Fruit fly (Drosophila melanogaster) whole organism, adult: ENCODE results near the gene Or85b.

Source experiments
- CG11617 ChIP-seq: fragments of 200-800 bp; sonication (Bioruptor generic); optimal IDR thresholded peaks from 2 replicates; lab custom pipeline; 2017; ENCODE audit warnings: mild to moderate bottlenecking, missing biosample characterization, missing genetic modification reagents, missing genetic modification characterization
- CG12768 ChIP-seq: fragments of 200-800 bp; sonication (Bioruptor generic); optimal IDR thresholded peaks from 2 replicates; lab custom pipeline; 2017; ENCODE audit warnings: missing biosample characterization, missing genetic modification characterization, mild to moderate bottlenecking, moderate library complexity, missing genetic modification reagents
- CG14711 ChIP-seq: fragments of 200-800 bp; sonication (Bioruptor generic); optimal IDR thresholded peaks from 2 replicates; lab custom pipeline; 2018; ENCODE audit warnings: missing biosample characterization, mild to moderate bottlenecking, missing genetic modification characterization, moderate library complexity
- CG1620 ChIP-seq: fragments of 200-800 bp; sonication (Bioruptor generic); optimal IDR thresholded peaks from 2 replicates; lab custom pipeline; 2016; ENCODE audit warnings: missing biosample characterization, missing genetic modification characterization
- Hr96 ChIP-seq: fragments of 200-800 bp; sonication (Bioruptor generic); optimal IDR thresholded peaks from 2 replicates; lab custom pipeline; 2016; ENCODE audit warnings: missing biosample characterization, missing genetic modification characterization
- pad ChIP-seq: fragments of 200-800 bp; sonication (Bioruptor generic); optimal IDR thresholded peaks from 3 replicates; lab custom pipeline; 2017; ENCODE audit warnings: missing biosample characterization, missing genetic modification characterization, mild to moderate bottlenecking, moderate library complexity, missing genetic modification reagents
- toe ChIP-seq: fragments of 200-800 bp; sonication (Bioruptor generic); optimal IDR thresholded peaks from 2 replicates; lab custom pipeline; 2016; ENCODE audit warnings: missing biosample characterization, missing genetic modification characterization

DNA sequence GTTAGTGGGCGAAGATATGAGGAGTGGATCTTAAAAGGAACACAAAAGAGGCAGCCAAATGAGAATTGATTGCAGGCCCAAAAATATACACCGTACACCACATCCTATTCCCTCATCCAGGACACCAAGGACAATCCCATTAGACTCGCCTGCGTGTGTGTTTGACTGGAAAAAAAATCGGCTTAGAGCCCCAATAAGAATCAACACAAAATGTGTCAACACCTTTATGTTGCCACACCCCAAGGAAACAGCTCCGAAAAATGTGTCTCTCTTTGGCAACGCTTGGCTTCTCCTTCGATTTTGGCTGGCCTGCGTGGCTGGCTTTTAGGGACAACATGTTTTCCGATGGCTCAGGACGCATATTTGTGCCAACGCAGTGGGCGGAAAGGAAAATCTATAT lies 47.3 kb downstream of the Or85b start:
- TF ChIP-seq Hr96 (GFP tag; lab: Kevin White, UChicago) = no peak
- no peak for TF ChIP-seq CG11617
- no peak for TF ChIP-seq toe (GFP tag; lab: Kevin White, UChicago)
- no peak for TF ChIP-seq pad (GFP tag; lab: Kevin White, UChicago)
- TF ChIP-seq CG1620 (GFP tag; lab: Kevin White, UChicago) = no peak
- no peak for TF ChIP-seq CG14711 (tag; lab: Kevin White, UChicago)
- no peak for TF ChIP-seq CG12768 (GFP tag; lab: Kevin White, UChicago)
